Fruit fly (Drosophila melanogaster) whole organism, embryonic: Measurements from ENCODE around the gene Mst89B.

ENCODE experiments used
- ATbp ChIP-seq: fragments of 200-800 bp; sonication (Bioruptor generic); optimal IDR thresholded peaks from 2 replicates; lab custom pipeline; 2017; ENCODE audit warnings: missing biosample characterization, mild to moderate bottlenecking, missing genetic modification characterization, missing genetic modification reagents
- BEAF-32 ChIP-seq: fragments of 200-800 bp; sonication (Bioruptor generic); optimal IDR thresholded peaks from 3 replicates; lab custom pipeline; 2017; ENCODE audit warnings: missing biosample characterization, missing genetic modification characterization, mild to moderate bottlenecking, moderate library complexity, missing genetic modification reagents
- CG10147 ChIP-seq: fragments of 200-800 bp; sonication (Bioruptor generic); optimal IDR thresholded peaks from 2 replicates; lab custom pipeline; 2019; ENCODE audit warnings: missing biosample characterization, mild to moderate bottlenecking, missing genetic modification characterization, moderate library complexity
- CG1024 ChIP-seq: fragments of 200-800 bp; sonication (Bioruptor generic); IDR thresholded peaks from 2 replicates; pipeline ENCODE4 v1.3.6; 2022; ENCODE audit warnings: missing biosample characterization, missing genetic modification characterization
- CG10543 ChIP-seq: fragments of 200-800 bp; sonication (Bioruptor generic); optimal IDR thresholded peaks from 3 replicates; lab custom pipeline; 2017; ENCODE audit warnings: missing biosample characterization, mild to moderate bottlenecking, missing genetic modification characterization, moderate library complexity
- CG12155 ChIP-seq: fragments of 200-800 bp; sonication (Bioruptor generic); optimal IDR thresholded peaks from 3 replicates; lab custom pipeline; 2016; ENCODE audit warnings: missing biosample characterization, missing genetic modification characterization
- CG1233 ChIP-seq: fragments of 200-800 bp; sonication (Bioruptor generic); optimal IDR thresholded peaks from 4 replicates; lab custom pipeline; 2018; ENCODE audit warnings: missing biosample characterization, mild to moderate bottlenecking, missing genetic modification characterization
- CG14014 ChIP-seq: fragments of 200-800 bp; sonication (Bioruptor generic); IDR thresholded peaks from 2 replicates; pipeline ENCODE4 v1.3.6; 2022; ENCODE audit warnings: missing biosample characterization, missing genetic modification characterization
- CG15696 ChIP-seq: fragments of 200-800 bp; sonication (Bioruptor generic); optimal IDR thresholded peaks from 2 replicates; lab custom pipeline; 2019; ENCODE audit warnings: missing biosample characterization, mild to moderate bottlenecking, missing genetic modification characterization, moderate library complexity
- CG1647 ChIP-seq: fragments of 200-800 bp; sonication (Bioruptor generic); optimal IDR thresholded peaks from 3 replicates; lab custom pipeline; 2016; ENCODE audit warnings: missing biosample characterization, missing genetic modification characterization
- CG16813 ChIP-seq: fragments of 200-800 bp; sonication (Bioruptor generic); IDR thresholded peaks from 3 replicates; pipeline ENCODE4 v1.3.6; 2022; ENCODE audit warnings: missing biosample characterization, missing genetic modification characterization; ENCODE audit not compliant: partially characterized antibody
- CG31441 ChIP-seq: fragments of 200-800 bp; sonication (Bioruptor generic); IDR thresholded peaks from 2 replicates; pipeline ENCODE4 v1.3.6; 2022; ENCODE audit warnings: missing biosample characterization, missing genetic modification characterization
- CG34376 ChIP-seq: fragments of 200-800 bp; sonication (Bioruptor generic); optimal IDR thresholded peaks from 2 replicates; lab custom pipeline; 2018; ENCODE audit warnings: missing biosample characterization, mild to moderate bottlenecking, missing genetic modification characterization
- CG34422 ChIP-seq: fragments of 200-800 bp; sonication (Bioruptor generic); IDR thresholded peaks from 3 replicates; pipeline ENCODE4 v1.3.6; 2022; ENCODE audit warnings: missing biosample characterization, missing genetic modification characterization
- CG5953 ChIP-seq: fragments of 200-800 bp; sonication (Bioruptor generic); IDR thresholded peaks from 2 replicates; pipeline ENCODE4 v1.3.6; 2022; ENCODE audit warnings: missing biosample characterization, missing genetic modification characterization
- CG6254 ChIP-seq: fragments of 200-800 bp; sonication (Bioruptor generic); optimal IDR thresholded peaks from 3 replicates; lab custom pipeline; 2017; ENCODE audit warnings: mild to moderate bottlenecking, missing biosample characterization, missing genetic modification reagents, missing genetic modification characterization
- CG7786 ChIP-seq: fragments of 200-800 bp; sonication (Bioruptor generic); optimal IDR thresholded peaks from 2 replicates; lab custom pipeline; 2016; ENCODE audit warnings: missing biosample characterization, missing genetic modification characterization
- CG8281 ChIP-seq: fragments of 200-800 bp; sonication (Bioruptor generic); optimal IDR thresholded peaks from 2 replicates; lab custom pipeline; 2018; ENCODE audit warnings: missing biosample characterization, mild to moderate bottlenecking, missing genetic modification characterization, moderate library complexity
- CG8388 ChIP-seq: fragments of 200-800 bp; sonication (Bioruptor generic); optimal IDR thresholded peaks from 2 replicates; lab custom pipeline; 2019; ENCODE audit warnings: missing biosample characterization, mild to moderate bottlenecking, missing genetic modification characterization, moderate library complexity
- CG9797 ChIP-seq: fragments of 200-800 bp; sonication (Bioruptor generic); optimal IDR thresholded peaks from 3 replicates; lab custom pipeline; 2018; ENCODE audit warnings: missing biosample characterization, mild to moderate bottlenecking, missing genetic modification characterization
- Chrac-16 ChIP-seq: fragments of 200-800 bp; sonication (Bioruptor generic); optimal IDR thresholded peaks from 3 replicates; lab custom pipeline; 2016; ENCODE audit warnings: missing biosample characterization, missing genetic modification characterization
- Dfd ChIP-seq, 2 experiments: fragments of >200 bp; optimal IDR thresholded peaks; 2 replicates each; lab custom pipeline; 2017; ENCODE audit warnings: missing biosample characterization in 2 of 2, missing genetic modification characterization in 2 of 2
- Dp ChIP-seq: fragments of 200-800 bp; sonication (Bioruptor generic); optimal IDR thresholded peaks from 2 replicates; lab custom pipeline; 2018; ENCODE audit warnings: missing biosample characterization, mild to moderate bottlenecking, missing genetic modification characterization, moderate library complexity
- GATAe ChIP-seq: fragments of 200-800 bp; sonication (Bioruptor generic); conservative IDR thresholded peaks from 2 replicates; pipeline ENCODE4 v1.3.6; 2022; ENCODE audit warnings: missing biosample characterization, missing genetic modification characterization
- H15 ChIP-seq: fragments of 200-800 bp; sonication (Bioruptor generic); IDR thresholded peaks from 3 replicates; pipeline ENCODE4 v1.3.6; 2022; ENCODE audit warnings: missing biosample characterization, missing genetic modification characterization
- HLH54F ChIP-seq: fragments of 200-800 bp; sonication (Bioruptor generic); optimal IDR thresholded peaks from 3 replicates; lab custom pipeline; 2016; ENCODE audit warnings: missing biosample characterization, missing genetic modification characterization
- Hmx ChIP-seq: fragments of 200-800 bp; sonication (Bioruptor generic); optimal IDR thresholded peaks from 2 replicates; lab custom pipeline; 2016; ENCODE audit warnings: missing biosample characterization, missing genetic modification characterization
- NK7.1 ChIP-seq: fragments of 200-800 bp; sonication (Bioruptor generic); optimal IDR thresholded peaks from 3 replicates; lab custom pipeline; 2016; ENCODE audit warnings: missing biosample characterization, missing genetic modification characterization
- Neu2 ChIP-seq: fragments of 200-800 bp; sonication (Bioruptor generic); optimal IDR thresholded peaks from 3 replicates; lab custom pipeline; 2016; ENCODE audit warnings: missing biosample characterization, missing genetic modification characterization, borderline replicate concordance
- Sox102F ChIP-seq: fragments of 200-800 bp; sonication (Bioruptor generic); optimal IDR thresholded peaks from 2 replicates; lab custom pipeline; 2018; ENCODE audit warnings: missing biosample characterization, mild to moderate bottlenecking, missing genetic modification characterization, moderate library complexity
- Ssrp ChIP-seq: fragments of 200-800 bp; sonication (Bioruptor generic); optimal IDR thresholded peaks from 2 replicates; lab custom pipeline; 2018; ENCODE audit warnings: missing biosample characterization, mild to moderate bottlenecking, missing genetic modification characterization, moderate library complexity
- TFAM ChIP-seq: fragments of 200-800 bp; sonication (Bioruptor generic); optimal IDR thresholded peaks from 2 replicates; lab custom pipeline; 2017; ENCODE audit warnings: missing biosample characterization, missing genetic modification characterization, inconsistent platforms
- bab2 ChIP-seq: fragments of 200-800 bp; sonication (Bioruptor generic); optimal IDR thresholded peaks from 2 replicates; lab custom pipeline; 2016; ENCODE audit warnings: missing biosample characterization, missing genetic modification characterization
- chm ChIP-seq: fragments of 200-800 bp; sonication (Bioruptor generic); IDR thresholded peaks from 2 replicates; pipeline ENCODE4 v1.3.6; 2022; ENCODE audit warnings: missing biosample characterization, missing genetic modification characterization
- crc ChIP-seq: fragments of 200-800 bp; sonication (Bioruptor generic); optimal IDR thresholded peaks from 2 replicates; lab custom pipeline; 2016; ENCODE audit warnings: missing biosample characterization, missing genetic modification characterization
- crp ChIP-seq, 2 experiments: fragments of 200-800 bp; sonication (Bioruptor generic); optimal IDR thresholded peaks; 2 replicates in 1 of 2; 3 replicates in 1 of 2; lab custom pipeline; 2017; ENCODE audit warnings: missing biosample characterization in 2 of 2, missing genetic modification characterization in 2 of 2, mild to moderate bottlenecking in 1 of 2, moderate library complexity in 1 of 2
- gro ChIP-seq: fragments of 200-800 bp; sonication (Bioruptor generic); optimal IDR thresholded peaks from 2 replicates; lab custom pipeline; 2016; ENCODE audit warnings: missing biosample characterization, missing genetic modification characterization
- ham ChIP-seq: fragments of 200-800 bp; sonication (Bioruptor generic); IDR thresholded peaks from 2 replicates; pipeline ENCODE4 v1.3.6; 2022; ENCODE audit warnings: missing biosample characterization, missing genetic modification characterization
- jumu ChIP-seq: fragments of 200-800 bp; sonication (Bioruptor generic); optimal IDR thresholded peaks from 3 replicates; lab custom pipeline; 2016; ENCODE audit warnings: missing biosample characterization, missing genetic modification characterization
- klu ChIP-seq: fragments of 200-800 bp; sonication (Bioruptor generic); IDR thresholded peaks from 2 replicates; pipeline ENCODE4 v1.3.6; 2022; ENCODE audit warnings: missing biosample characterization, missing genetic modification characterization
- nom ChIP-seq: fragments of 200-800 bp; sonication (Bioruptor generic); optimal IDR thresholded peaks from 2 replicates; lab custom pipeline; 2017; ENCODE audit warnings: missing biosample characterization, missing genetic modification characterization, mild to moderate bottlenecking, moderate library complexity, missing genetic modification reagents
- org-1 ChIP-seq: fragments of 200-800 bp; sonication (Bioruptor generic); optimal IDR thresholded peaks from 2 replicates; lab custom pipeline; 2017; ENCODE audit warnings: missing biosample characterization, missing genetic modification characterization
- psq ChIP-seq: fragments of 200-800 bp; sonication (Bioruptor generic); optimal IDR thresholded peaks from 2 replicates; lab custom pipeline; 2017; ENCODE audit warnings: missing biosample characterization, missing genetic modification characterization
- sisA ChIP-seq: fragments of 200-800 bp; sonication (Bioruptor generic); IDR thresholded peaks from 2 replicates; pipeline ENCODE4 v1.3.6; 2022; ENCODE audit warnings: missing biosample characterization, missing genetic modification characterization
- stwl ChIP-seq: fragments of 200-800 bp; sonication (Bioruptor generic); optimal IDR thresholded peaks from 3 replicates; lab custom pipeline; 2018; ENCODE audit warnings: missing biosample characterization, mild to moderate bottlenecking, missing genetic modification characterization, moderate library complexity
- tio ChIP-seq: fragments of 200-800 bp; sonication (Bioruptor generic); optimal IDR thresholded peaks from 2 replicates; lab custom pipeline; 2017; ENCODE audit warnings: missing biosample characterization, missing genetic modification characterization, inconsistent platforms
- zen2 ChIP-seq: fragments of 200-800 bp; sonication (Bioruptor generic); IDR thresholded peaks from 3 replicates; pipeline ENCODE4 v1.3.6; 2022; ENCODE audit warnings: missing biosample characterization, missing genetic modification characterization; ENCODE audit not compliant: partially characterized antibody
- zf30C ChIP-seq: fragments of 200-800 bp; sonication (Bioruptor generic); optimal IDR thresholded peaks from 3 replicates; lab custom pipeline; 2018; ENCODE audit warnings: missing biosample characterization, mild to moderate bottlenecking, missing genetic modification characterization

The Mst89B gene

DNA sequence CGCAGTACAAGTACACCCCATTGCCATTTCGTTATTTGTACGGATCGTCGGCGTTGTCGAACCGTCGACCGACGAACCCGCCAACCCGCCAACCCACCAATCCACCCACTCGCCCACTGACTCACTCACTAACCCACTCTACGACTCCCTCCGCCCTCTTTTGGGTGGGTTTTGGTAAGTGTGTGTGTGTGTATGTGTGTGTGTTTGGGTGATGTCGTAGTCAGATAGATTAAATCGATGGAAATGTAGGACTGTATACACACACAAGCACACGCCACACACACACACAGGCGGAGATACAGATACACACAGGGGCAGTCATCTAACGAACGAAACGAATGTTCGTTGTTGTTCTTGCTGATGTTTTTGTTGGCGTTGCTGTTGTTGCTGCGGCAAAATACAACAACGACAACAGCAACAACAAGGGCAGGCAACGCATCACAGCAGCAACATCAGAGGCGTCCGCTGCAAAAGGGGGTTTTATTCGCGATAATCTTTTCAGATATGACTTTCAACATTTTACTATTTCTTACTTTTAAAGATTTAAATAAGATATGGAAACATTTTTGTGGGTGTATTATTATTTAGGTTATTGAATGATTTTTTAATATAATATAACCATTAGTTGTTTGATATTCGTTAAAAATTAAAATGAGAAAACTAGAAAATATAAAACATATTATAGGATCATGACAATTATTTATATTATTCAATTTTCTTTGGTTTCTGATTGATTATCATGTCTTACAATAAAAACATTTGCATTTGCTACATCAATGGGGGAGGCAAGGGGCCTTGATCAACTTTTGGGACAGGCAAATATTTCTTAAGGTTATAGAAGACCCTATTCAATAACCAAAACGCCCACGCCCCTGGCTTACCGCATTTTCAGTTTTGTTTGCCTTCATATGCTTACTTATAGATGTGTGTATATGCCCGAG is 45.2 kb upstream of the Mst89B start:
- peak; percentile 96 for TF ChIP-seq CG1233 (GFP tag; lab: Kevin White, UChicago)
- TF ChIP-seq ham (GFP tag; lab: Robert Waterston, UW), result peak; percentile 16; the same call in 1 of the 2 replicates
- no peak for TF ChIP-seq Dp (GFP tag; lab: Kevin White, UChicago)
- no peak for TF ChIP-seq gro (GFP tag; lab: Kevin White, UChicago)
- peak; percentile 14 for TF ChIP-seq Hmx (GFP tag; lab: Kevin White, UChicago)
- TF ChIP-seq CG9797 (GFP tag; lab: Kevin White, UChicago), result peak; percentile 1
- peak; percentile 92 for TF ChIP-seq CG8388 (GFP tag; lab: Kevin White, UChicago)
- peak; percentile 95 for TF ChIP-seq CG10147 (GFP tag; lab: Kevin White, UChicago)
- TF ChIP-seq tio (GFP tag; lab: Kevin White, UChicago), result peak; percentile 94
- peak; percentile 66 for TF ChIP-seq CG6254 (GFP tag; lab: Kevin White, UChicago)
- TF ChIP-seq CG34422 (GFP tag; lab: Robert Waterston, UW), result peak; percentile 68
- no peak for TF ChIP-seq CG16813 (GFP tag; lab: Robert Waterston, UW)
- TF ChIP-seq ATbp (GFP tag; lab: Kevin White, UChicago), result peak; percentile 82
- peak; percentile 26 for TF ChIP-seq NK7.1 (GFP tag; lab: Kevin White, UChicago)
- no peak for TF ChIP-seq zen2 (GFP tag; lab: Robert Waterston, UW)
- no peak for TF ChIP-seq CG5953
- peak; percentile 66 for TF ChIP-seq nom (GFP tag; lab: Kevin White, UChicago)
- TF ChIP-seq CG1647, result no peak
- peak; percentile 80 for TF ChIP-seq CG8281 (tag; lab: Kevin White, UChicago)
- TF ChIP-seq HLH54F (GFP tag; lab: Kevin White, UChicago), result no peak
- peak; percentile 88 for TF ChIP-seq CG10543 (GFP tag; lab: Kevin White, UChicago)
- peak; percentile 96 for TF ChIP-seq Ssrp (tag; lab: Kevin White, UChicago)
- TF ChIP-seq CG15696 (tag; lab: Kevin White, UChicago), result peak; percentile 81
- TF ChIP-seq BEAF-32 (GFP tag; lab: Kevin White, UChicago), result no peak
- TF ChIP-seq Chrac-16 (GFP tag; lab: Kevin White, UChicago), result peak; percentile 79
- TF ChIP-seq H15 (GFP tag; lab: Robert Waterston, UW), result peak; percentile 80
- TF ChIP-seq psq (GFP tag; lab: Kevin White, UChicago), result peak; percentile 71
- no peak for TF ChIP-seq stwl
- TF ChIP-seq klu, result no peak
- peak; percentile 91; the same call in 1 of the 2 replicates for TF ChIP-seq CG31441 (GFP tag; lab: Robert Waterston, UW)
- peak in 1 of 2 experiments; percentile 79 for TF ChIP-seq Dfd (GFP tag; optimal IDR thresholded peaks at IDR 0.05; lab: Kevin White, UChicago)
- peak; percentile 31 for TF ChIP-seq chm (GFP tag; lab: Robert Waterston, UW)
- no peak for TF ChIP-seq TFAM (GFP tag; lab: Kevin White, UChicago)
- TF ChIP-seq zf30C (GFP tag; lab: Kevin White, UChicago), result no peak
- TF ChIP-seq crp (GFP tag; optimal IDR thresholded peaks at IDR 0.05; lab: Kevin White, UChicago), result peak in 1 of 2 experiments; percentile 49
- no peak for TF ChIP-seq CG34376 (GFP tag; lab: Kevin White, UChicago)
- no peak for TF ChIP-seq CG7786
- peak; percentile 38; the same call in 1 of the 2 replicates for TF ChIP-seq CG14014 (GFP tag; lab: Robert Waterston, UW)
- no peak for TF ChIP-seq Neu2 (GFP tag; lab: Kevin White, UChicago)
- TF ChIP-seq org-1 (GFP tag; lab: Kevin White, UChicago), result peak; percentile 88
- TF ChIP-seq Sox102F (GFP tag; lab: Kevin White, UChicago), result peak; percentile 92
- TF ChIP-seq GATAe, result peak; percentile 23; the same call in 1 of the 2 replicates
- TF ChIP-seq CG1024 (GFP tag; lab: Robert Waterston, UW), result peak; percentile 39; the same call in 1 of the 2 replicates
- no peak for TF ChIP-seq jumu
- peak; percentile 74 for TF ChIP-seq CG12155 (GFP tag; lab: Kevin White, UChicago)
- peak; percentile 63 for TF ChIP-seq sisA (GFP tag; lab: Robert Waterston, UW)
- peak; percentile 27 for TF ChIP-seq crc (GFP tag; lab: Kevin White, UChicago)
- no peak for TF ChIP-seq bab2 (GFP tag; lab: Kevin White, UChicago)
